Worm (Caenorhabditis elegans) whole organism, L2 larva: Measurements from ENCODE around the gene iars-1.

Experiments
- C34F6.9 ChIP-seq: fragments of 150-350 bp; optimal IDR thresholded peaks from 2 replicates; lab custom pipeline; 2014; ENCODE audit warnings: missing biosample characterization, missing genetic modification characterization
- R02D3.7 ChIP-seq: fragments of 150-350 bp; optimal IDR thresholded peaks from 2 replicates; lab custom pipeline; 2014; ENCODE audit warnings: missing biosample characterization, missing genetic modification characterization
- Y55F3AM.14 ChIP-seq: fragments of 200-800 bp; sonication (Bioruptor generic); optimal IDR thresholded peaks from 2 replicates; lab custom pipeline; 2018; ENCODE audit warnings: mild to moderate bottlenecking, missing genetic modification characterization, missing compliant biosample characterization
- ZK546.5 ChIP-seq: sonication (generic microtip); optimal IDR thresholded peaks from 2 replicates; lab custom pipeline; 2017; ENCODE audit warnings: missing biosample characterization, missing genetic modification characterization
- alr-1 ChIP-seq: fragments of 150-350 bp; optimal IDR thresholded peaks from 2 replicates; lab custom pipeline; 2014; ENCODE audit warnings: missing biosample characterization, missing genetic modification characterization
- ama-1 ChIP-seq: fragments of 150-350 bp; optimal IDR thresholded peaks from 2 replicates; lab custom pipeline; 2018; ENCODE audit warnings: inconsistent platforms
- ceh-16 ChIP-seq: fragments of 150-350 bp; optimal IDR thresholded peaks from 2 replicates; lab custom pipeline; 2014; ENCODE audit warnings: missing biosample characterization, missing genetic modification characterization
- ceh-82 ChIP-seq: fragments of 150-350 bp; optimal IDR thresholded peaks from 2 replicates; lab custom pipeline; 2014; ENCODE audit warnings: missing biosample characterization, missing genetic modification characterization
- crh-2 ChIP-seq: sonication (generic microtip); optimal IDR thresholded peaks from 2 replicates; lab custom pipeline; 2017; ENCODE audit warnings: missing biosample characterization, missing genetic modification characterization
- elt-1 ChIP-seq: fragments of 150-350 bp; optimal IDR thresholded peaks from 2 replicates; lab custom pipeline; 2014; ENCODE audit warnings: missing biosample characterization, missing genetic modification characterization
- elt-3 ChIP-seq: sonication (generic microtip); optimal IDR thresholded peaks from 2 replicates; lab custom pipeline; 2017; ENCODE audit warnings: missing biosample characterization, missing genetic modification characterization
- fos-1 ChIP-seq: fragments of 150-350 bp; optimal IDR thresholded peaks from 2 replicates; lab custom pipeline; 2014; ENCODE audit warnings: missing biosample characterization, missing genetic modification characterization
- lin-11 ChIP-seq: fragments of 150-350 bp; sonication (generic microtip); optimal IDR thresholded peaks from 2 replicates; lab custom pipeline; 2014; ENCODE audit warnings: missing biosample characterization, missing genetic modification characterization, inconsistent platforms, mixed read lengths
- lin-13 ChIP-seq: fragments of 150-350 bp; optimal IDR thresholded peaks from 2 replicates; lab custom pipeline; 2014; ENCODE audit warnings: missing biosample characterization, missing genetic modification reagents, missing genetic modification characterization
- lsy-2 ChIP-seq, 2 experiments: fragments of 150-350 bp in 1 of 2; sonication (generic microtip) in 1 of 2; optimal IDR thresholded peaks; 2 replicates each; lab custom pipeline; 2014 to 2017; ENCODE audit warnings: missing biosample characterization in 2 of 2, missing genetic modification characterization in 2 of 2
- mab-5 ChIP-seq: fragments of 150-350 bp; optimal IDR thresholded peaks from 2 replicates; lab custom pipeline; 2014; ENCODE audit warnings: missing biosample characterization, missing genetic modification characterization
- nhr-10 ChIP-seq: sonication (generic microtip); optimal IDR thresholded peaks from 2 replicates; lab custom pipeline; 2017; ENCODE audit warnings: missing biosample characterization, missing genetic modification characterization
- nhr-11 ChIP-seq: fragments of 150-350 bp; optimal IDR thresholded peaks from 2 replicates; lab custom pipeline; 2014; ENCODE audit warnings: missing biosample characterization, missing genetic modification characterization
- nhr-12 ChIP-seq: fragments of 150-350 bp; optimal IDR thresholded peaks from 2 replicates; lab custom pipeline; 2014; ENCODE audit warnings: missing biosample characterization, missing genetic modification characterization
- nhr-129 ChIP-seq: fragments of 150-350 bp; optimal IDR thresholded peaks from 2 replicates; lab custom pipeline; 2014; ENCODE audit warnings: missing biosample characterization, missing genetic modification characterization
- nhr-21 ChIP-seq: fragments of 150-350 bp; optimal IDR thresholded peaks from 2 replicates; lab custom pipeline; 2014; ENCODE audit warnings: missing biosample characterization, missing genetic modification characterization
- nhr-23 ChIP-seq: fragments of 150-350 bp; optimal IDR thresholded peaks from 2 replicates; lab custom pipeline; 2014; ENCODE audit warnings: missing biosample characterization, missing genetic modification reagents, missing genetic modification characterization
- nhr-6 ChIP-seq: fragments of 150-350 bp; optimal IDR thresholded peaks from 2 replicates; lab custom pipeline; 2014; ENCODE audit warnings: missing biosample characterization, missing genetic modification characterization
- nhr-77 ChIP-seq: fragments of 150-350 bp; optimal IDR thresholded peaks from 2 replicates; lab custom pipeline; 2014; ENCODE audit warnings: missing biosample characterization, missing genetic modification characterization
- peb-1 ChIP-seq: fragments of 150-350 bp; optimal IDR thresholded peaks from 2 replicates; lab custom pipeline; 2014; ENCODE audit warnings: missing biosample characterization, missing genetic modification characterization
- sem-4 ChIP-seq: fragments of 150-350 bp; optimal IDR thresholded peaks from 2 replicates; lab custom pipeline; 2014; ENCODE audit warnings: missing biosample characterization, missing genetic modification reagents, missing genetic modification characterization
- sma-3 ChIP-seq: sonication (generic microtip); optimal IDR thresholded peaks from 2 replicates; lab custom pipeline; 2016; ENCODE audit warnings: missing genetic modification reagents, missing genetic modification characterization, missing compliant biosample characterization
- sma-9 ChIP-seq, 2 experiments: fragments of 150-350 bp in 1 of 2; sonication (generic microtip) in 1 of 2; optimal IDR thresholded peaks; 2 replicates each; lab custom pipeline; 2014 to 2016; ENCODE audit warnings: missing genetic modification characterization in 2 of 2, mild to moderate bottlenecking in 1 of 2, missing biosample characterization in 1 of 2, missing compliant biosample characterization in 1 of 2, missing genetic modification reagents in 1 of 2, moderate library complexity in 1 of 2
- snpc-4 ChIP-seq: fragments of 150-350 bp; optimal IDR thresholded peaks from 2 replicates; lab custom pipeline; 2014; ENCODE audit warnings: missing biosample characterization, missing genetic modification characterization
- unc-39 ChIP-seq: fragments of 150-350 bp; optimal IDR thresholded peaks from 2 replicates; lab custom pipeline; 2014; ENCODE audit warnings: missing biosample characterization, missing genetic modification characterization
- unc-55 ChIP-seq: fragments of 150-350 bp; sonication (generic microtip); optimal IDR thresholded peaks from 3 replicates; lab custom pipeline; 2014; ENCODE audit warnings: missing biosample characterization, missing genetic modification reagents, missing genetic modification characterization
- unc-62 ChIP-seq: fragments of 150-350 bp; optimal IDR thresholded peaks from 2 replicates; lab custom pipeline; 2014; ENCODE audit warnings: missing biosample characterization, missing genetic modification reagents, missing genetic modification characterization
- zag-1 ChIP-seq: fragments of 150-350 bp; optimal IDR thresholded peaks from 2 replicates; lab custom pipeline; 2014; ENCODE audit warnings: missing biosample characterization, missing genetic modification characterization
- ztf-11 ChIP-seq: sonication (generic microtip); optimal IDR thresholded peaks from 2 replicates; lab custom pipeline; 2017; ENCODE audit warnings: missing biosample characterization, missing genetic modification characterization
- ztf-4 ChIP-seq: fragments of 150-350 bp; optimal IDR thresholded peaks from 2 replicates; lab custom pipeline; 2014; ENCODE audit warnings: missing biosample characterization, missing genetic modification characterization

Gene iars-1

DNA sequence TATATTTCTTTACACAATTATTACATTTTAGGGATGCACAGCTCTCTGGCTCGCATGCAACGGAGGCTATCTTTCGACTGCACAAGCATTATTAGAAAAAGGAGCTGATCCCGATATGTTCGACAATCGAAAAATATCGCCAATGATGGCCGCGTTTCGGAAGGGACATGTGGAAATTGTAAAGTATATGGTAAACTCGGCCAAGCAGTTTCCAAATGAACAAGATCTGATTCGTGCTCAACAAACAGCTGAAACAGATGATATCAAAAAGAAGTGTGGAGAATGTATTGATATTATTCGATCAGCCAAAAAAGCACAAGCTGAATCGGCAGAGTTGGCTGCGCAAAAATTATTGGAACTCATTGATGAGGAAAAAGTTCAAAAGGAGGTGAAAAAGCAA lies 14.5 kb downstream of the iars-1 start:
- TF ChIP-seq elt-1 (tag; lab: Kevin White, UChicago): no peak
- TF ChIP-seq peb-1: no peak
- no peak for TF ChIP-seq ztf-4

DNA sequence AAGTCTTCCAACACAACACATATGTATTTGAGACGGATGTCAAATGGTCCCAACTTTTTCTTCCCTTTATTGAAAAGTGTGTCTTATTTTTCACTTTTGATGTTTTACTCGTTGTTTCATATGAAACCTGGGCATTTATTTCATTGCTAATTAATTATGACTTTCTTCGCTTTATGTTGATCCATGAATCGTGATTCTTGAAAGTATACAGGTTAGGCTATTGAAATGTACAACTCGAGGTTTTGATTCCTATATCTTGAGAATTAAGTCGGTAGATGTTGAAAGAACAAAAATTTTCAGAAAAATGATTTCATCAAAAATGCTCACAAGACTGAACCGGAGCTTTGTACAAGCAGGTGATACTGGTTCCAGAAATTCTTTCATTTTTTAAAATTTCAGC lies 18.7 kb downstream of the iars-1 start, which contains the start of gene nfu-1:
Gene nfu-1 (plus strand): TSS at position 301 of the 400 bp plus-strand sequence.
- no peak for TF ChIP-seq nhr-23 (tag; lab: Kevin White, UChicago)
- TF ChIP-seq unc-39 (tag; lab: Kevin White, UChicago): no peak
- no peak for TF ChIP-seq unc-62 (GFP tag; lab: Kevin White, UChicago)
- TF ChIP-seq nhr-10 (tag; lab: Kevin White, UChicago): no peak
- no peak for TF ChIP-seq C34F6.9 (tag; lab: Kevin White, UChicago)
- TF ChIP-seq ceh-82 (tag; lab: Kevin White, UChicago): no peak

DNA sequence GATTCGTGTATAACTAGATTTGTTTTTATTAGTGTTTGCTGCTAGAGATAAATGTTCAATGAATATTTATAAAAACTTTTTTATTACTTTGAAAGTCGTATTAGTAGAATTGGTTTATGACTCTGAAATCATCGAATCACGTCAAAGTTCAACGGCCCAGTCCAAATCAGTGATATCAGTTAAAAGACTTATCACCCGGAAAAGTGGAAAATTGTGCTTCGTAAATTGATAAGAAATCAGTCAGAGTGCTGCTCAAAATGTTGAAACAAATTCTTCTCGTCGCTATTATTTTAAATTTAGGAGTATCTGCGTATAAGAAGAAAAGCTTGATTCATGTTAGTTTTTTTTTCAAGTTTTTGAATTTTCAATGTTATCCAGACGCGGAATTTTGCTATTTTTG lies 19.9 kb downstream of the iars-1 start, which contains the start of gene R10H10.3:
Gene R10H10.3 (plus strand): TSS at position 243 of the 400 bp plus-strand sequence.
- TF ChIP-seq fos-1 (tag; lab: Kevin White, UChicago): peak; percentile 89
- no peak for TF ChIP-seq ama-1 (lab: Kevin White, UChicago)

DNA sequence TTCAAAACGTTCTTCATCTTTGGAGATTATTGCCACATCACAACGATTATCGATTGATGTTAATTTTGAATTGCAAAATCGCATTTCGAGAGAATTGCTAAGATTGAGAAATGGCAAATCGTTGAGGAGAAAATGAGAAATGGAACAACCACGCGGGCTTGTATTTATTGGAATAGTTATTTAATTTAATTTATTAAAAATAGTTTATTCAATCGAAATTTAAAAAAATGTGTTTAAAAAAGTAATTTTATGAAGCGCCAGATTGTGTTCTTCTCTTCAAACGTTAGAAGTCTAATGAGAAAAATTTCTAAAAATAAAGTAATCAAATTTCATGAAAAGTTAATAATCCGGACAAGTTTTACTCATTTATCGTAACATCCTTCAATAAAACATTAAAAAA lies 23.4 kb downstream of the iars-1 start, which contains the start of gene spe-26:
Gene spe-26 (minus strand): TSS at position 101 of the 400 bp plus-strand sequence.
- TF ChIP-seq nhr-129 (tag; lab: Kevin White, UChicago): no peak
- no peak for TF ChIP-seq ztf-11 (tag; lab: Kevin White, UChicago)
- TF ChIP-seq peb-1: no peak
- TF ChIP-seq unc-55 (GFP tag; lab: Kevin White, UChicago): no peak
- TF ChIP-seq C34F6.9 (tag; lab: Kevin White, UChicago): no peak
- TF ChIP-seq unc-39 (tag; lab: Kevin White, UChicago): no peak
- TF ChIP-seq snpc-4: no peak
- no peak for TF ChIP-seq nhr-11 (tag; lab: Kevin White, UChicago)
- no peak for TF ChIP-seq ama-1 (lab: Kevin White, UChicago)
- no peak for TF ChIP-seq alr-1 (tag; lab: Kevin White, UChicago)
- no peak for TF ChIP-seq Y55F3AM.14 (GFP tag; lab: Kevin White, UChicago)
- TF ChIP-seq ceh-16 (tag; lab: Kevin White, UChicago): no peak
- TF ChIP-seq elt-1 (tag; lab: Kevin White, UChicago): no peak
- no peak for TF ChIP-seq mab-5 (tag; lab: Kevin White, UChicago)
- TF ChIP-seq nhr-6 (tag; lab: Kevin White, UChicago): no peak
- TF ChIP-seq, all 48 proteins: peak for 0

DNA sequence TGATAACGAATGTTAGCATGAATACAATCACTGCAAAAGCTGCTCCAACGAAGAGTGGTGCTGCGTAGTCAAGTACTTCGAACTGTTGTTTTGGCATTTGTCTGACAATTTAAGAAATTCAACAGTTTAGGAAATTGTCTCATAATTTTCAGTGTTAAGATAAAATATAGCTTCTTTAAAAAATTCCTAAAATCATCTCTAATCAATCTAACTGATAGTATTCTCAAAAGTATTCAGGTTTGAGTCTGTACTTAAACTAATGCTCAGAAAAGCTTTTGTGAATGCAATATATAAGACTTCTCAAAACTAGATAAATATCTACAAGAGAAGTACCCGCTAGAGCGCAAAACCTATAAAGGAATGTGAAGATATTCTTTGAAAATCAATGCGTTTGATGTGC lies 26.5 kb downstream of the iars-1 start, which contains the start of gene R10H10.4:
Gene R10H10.4 (minus strand): TSS at position 101 of the 400 bp plus-strand sequence.
- TF ChIP-seq nhr-12 (tag; lab: Kevin White, UChicago) (no peak), elt-1 (tag; lab: Kevin White, UChicago) (no peak), nhr-77 (no peak)

DNA sequence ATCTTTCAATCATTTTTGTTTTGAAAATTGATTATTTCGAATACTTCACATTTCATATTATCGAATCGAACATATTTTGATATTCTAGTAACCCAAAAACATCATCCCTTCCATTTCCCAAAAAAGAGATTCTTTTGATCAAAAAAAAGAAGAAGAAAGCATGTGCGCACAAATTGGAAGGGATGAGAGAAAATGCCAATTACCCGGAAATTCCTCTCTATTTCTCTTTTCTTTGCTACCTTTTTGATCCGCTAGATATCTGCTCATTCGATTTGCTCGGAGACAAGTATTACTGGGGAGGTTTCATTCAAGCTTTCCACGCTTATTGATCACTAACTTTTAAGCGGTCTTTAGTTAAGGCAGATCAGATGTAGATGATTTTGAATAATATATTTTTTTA lies 28.4 kb downstream of the iars-1 start:
- no peak for TF ChIP-seq crh-2 (tag; lab: Kevin White, UChicago)
- TF ChIP-seq C34F6.9 (tag; lab: Kevin White, UChicago): peak; percentile 3

DNA sequence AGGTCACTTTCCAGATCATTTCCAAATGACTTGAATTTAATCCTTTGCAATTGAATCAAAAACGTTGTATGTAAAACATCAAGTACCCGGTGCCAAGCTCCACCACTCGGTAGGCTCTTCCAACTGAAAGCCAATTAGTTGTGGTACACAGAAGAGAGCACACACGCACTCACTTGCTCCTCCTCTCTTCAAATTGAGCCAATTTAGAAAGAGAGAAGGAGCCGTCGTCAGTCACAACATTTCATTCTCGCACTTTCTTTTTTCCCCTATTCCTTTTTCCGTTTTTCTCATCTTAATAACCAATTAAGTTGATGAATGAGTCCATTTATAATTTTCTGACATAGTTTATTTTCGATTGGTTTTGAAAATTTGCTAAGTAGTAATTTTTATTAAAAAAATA lies 29.8 kb downstream of the iars-1 start:
- peak in 1 of 2 experiments; percentile 6 for TF ChIP-seq lsy-2 (tag; optimal IDR thresholded peaks at IDR 0.05; lab: Kevin White, UChicago)
- TF ChIP-seq sma-9 (GFP tag; optimal IDR thresholded peaks at IDR 0.05; lab: Kevin White, UChicago): peak; percentile 13
- no peak for TF ChIP-seq sma-9 (tag; optimal IDR thresholded peaks at IDR 0.05; lab: Kevin White, UChicago)
- no peak for TF ChIP-seq mab-5 (tag; lab: Kevin White, UChicago)
- TF ChIP-seq nhr-12 (tag; lab: Kevin White, UChicago): no peak
- no peak for TF ChIP-seq nhr-11 (tag; lab: Kevin White, UChicago)
- TF ChIP-seq nhr-6 (tag; lab: Kevin White, UChicago): no peak
- TF ChIP-seq lin-11 (tag; lab: Kevin White, UChicago): no peak
- TF ChIP-seq sma-3 (GFP tag; lab: Kevin White, UChicago): no peak
- TF ChIP-seq zag-1: no peak
- TF ChIP-seq elt-1 (tag; lab: Kevin White, UChicago): no peak
- no peak for TF ChIP-seq nhr-10 (tag; lab: Kevin White, UChicago)
- TF ChIP-seq sem-4 (tag; lab: Kevin White, UChicago): peak; percentile 36
- TF ChIP-seq elt-3 (tag; lab: Kevin White, UChicago): no peak
- no peak for TF ChIP-seq nhr-129 (tag; lab: Kevin White, UChicago)
- no peak for TF ChIP-seq nhr-77
- TF ChIP-seq nhr-21: no peak
- no peak for TF ChIP-seq R02D3.7 (tag; lab: Kevin White, UChicago)
- no peak for TF ChIP-seq peb-1
- no peak for TF ChIP-seq lin-13 (GFP tag; lab: Kevin White, UChicago)
- TF ChIP-seq C34F6.9 (tag; lab: Kevin White, UChicago): peak; percentile 15
- TF ChIP-seq ZK546.5: no peak
- TF ChIP-seq crh-2 (tag; lab: Kevin White, UChicago): no peak
- no peak for TF ChIP-seq unc-62 (GFP tag; lab: Kevin White, UChicago)
